Fruit fly (Drosophila melanogaster) whole organism, pupa: ENCODE data around the gene CG17672.

ENCODE experiments used
- CG10348 ChIP-seq: fragments of 200-800 bp; sonication (Bioruptor generic); IDR thresholded peaks from 2 replicates; pipeline ENCODE4 v1.3.6; 2022; ENCODE audit warnings: missing biosample characterization, missing genetic modification characterization
- CG12605 ChIP-seq: fragments of 200-800 bp; sonication (Bioruptor generic); IDR thresholded peaks from 2 replicates; pipeline ENCODE4 v1.3.6; 2022; ENCODE audit warnings: missing biosample characterization, missing genetic modification characterization
- CG13204 ChIP-seq: fragments of 200-800 bp; sonication (Bioruptor generic); optimal IDR thresholded peaks from 2 replicates; lab custom pipeline; 2018; ENCODE audit warnings: missing biosample characterization, mild to moderate bottlenecking, missing genetic modification characterization, moderate library complexity
- CG14655 ChIP-seq: fragments of 200-800 bp; sonication (Bioruptor generic); optimal IDR thresholded peaks from 3 replicates; lab custom pipeline; 2017; ENCODE audit warnings: mild to moderate bottlenecking, missing biosample characterization, missing genetic modification reagents, missing genetic modification characterization
- CG15710 ChIP-seq: fragments of 200-800 bp; sonication (Bioruptor generic); optimal IDR thresholded peaks from 2 replicates; lab custom pipeline; 2018; ENCODE audit warnings: missing biosample characterization, mild to moderate bottlenecking, missing genetic modification characterization, moderate library complexity
- CG17806 ChIP-seq: fragments of 200-800 bp; sonication (Bioruptor generic); optimal IDR thresholded peaks from 2 replicates; lab custom pipeline; 2018; ENCODE audit warnings: missing biosample characterization, mild to moderate bottlenecking, missing genetic modification characterization, moderate library complexity
- CG32121 ChIP-seq: fragments of 200-800 bp; sonication (Bioruptor generic); IDR thresholded peaks from 2 replicates; pipeline ENCODE4 v1.3.6; 2022; ENCODE audit warnings: missing biosample characterization, missing genetic modification characterization
- CG34367 ChIP-seq: fragments of 200-800 bp; sonication (Bioruptor generic); optimal IDR thresholded peaks from 2 replicates; lab custom pipeline; 2018; ENCODE audit warnings: missing biosample characterization, mild to moderate bottlenecking, missing genetic modification characterization
- CG4496 ChIP-seq: fragments of 200-800 bp; sonication (Bioruptor generic); IDR thresholded peaks from 3 replicates; pipeline ENCODE4 v1.3.6; 2022; ENCODE audit warnings: missing biosample characterization, missing genetic modification characterization
- CG8159 ChIP-seq: fragments of 200-800 bp; sonication (Bioruptor generic); optimal IDR thresholded peaks from 3 replicates; lab custom pipeline; 2018; ENCODE audit warnings: missing biosample characterization, mild to moderate bottlenecking, missing genetic modification characterization, moderate library complexity
- CG8301 ChIP-seq: fragments of 200-800 bp; sonication (Bioruptor generic); optimal IDR thresholded peaks from 2 replicates; lab custom pipeline; 2018; ENCODE audit warnings: missing biosample characterization, mild to moderate bottlenecking, missing genetic modification characterization
- CG9948 ChIP-seq: fragments of 200-800 bp; sonication (Bioruptor generic); optimal IDR thresholded peaks from 2 replicates; lab custom pipeline; 2018; ENCODE audit warnings: missing biosample characterization, mild to moderate bottlenecking, missing genetic modification characterization, moderate library complexity
- D1 ChIP-seq: fragments of 200-800 bp; sonication (Bioruptor generic); optimal IDR thresholded peaks from 2 replicates; lab custom pipeline; 2018; ENCODE audit warnings: missing biosample characterization, mild to moderate bottlenecking, missing genetic modification characterization, moderate library complexity
- EcR ChIP-seq: fragments of 200-800 bp; sonication (Bioruptor generic); optimal IDR thresholded peaks from 3 replicates; lab custom pipeline; 2019; ENCODE audit warnings: missing biosample characterization, missing genetic modification characterization, mild to moderate bottlenecking, moderate library complexity, missing genetic modification reagents
- Ets98B ChIP-seq: fragments of 200-800 bp; sonication (Bioruptor generic); IDR thresholded peaks from 2 replicates; pipeline ENCODE4 v1.3.6; 2022; ENCODE audit warnings: missing biosample characterization, missing genetic modification characterization
- Pif1A ChIP-seq: fragments of 200-800 bp; sonication (Bioruptor generic); optimal IDR thresholded peaks from 3 replicates; lab custom pipeline; 2016; ENCODE audit warnings: missing biosample characterization, missing genetic modification characterization
- Pif1B ChIP-seq: fragments of 200-800 bp; sonication (Bioruptor generic); optimal IDR thresholded peaks from 3 replicates; lab custom pipeline; 2016; ENCODE audit warnings: missing biosample characterization, missing genetic modification characterization
- Snoo ChIP-seq: fragments of 200-800 bp; sonication (Bioruptor generic); optimal IDR thresholded peaks from 3 replicates; lab custom pipeline; 2017; ENCODE audit warnings: missing biosample characterization, mild to moderate bottlenecking, missing genetic modification characterization, inconsistent platforms
- fd96Ca ChIP-seq: fragments of 200-800 bp; sonication (Bioruptor generic); IDR thresholded peaks from 3 replicates; pipeline ENCODE4 v1.3.6; 2022; ENCODE audit warnings: missing biosample characterization, missing genetic modification characterization
- gl ChIP-seq: fragments of 200-800 bp; sonication (Bioruptor generic); optimal IDR thresholded peaks from 2 replicates; lab custom pipeline; 2018; ENCODE audit warnings: missing biosample characterization, mild to moderate bottlenecking, missing genetic modification characterization
- rn ChIP-seq: fragments of 200-800 bp; sonication (Bioruptor generic); IDR thresholded peaks from 2 replicates; pipeline ENCODE4 v1.3.6; 2022; ENCODE audit warnings: missing biosample characterization, missing genetic modification characterization

CG17672 gene

DNA sequence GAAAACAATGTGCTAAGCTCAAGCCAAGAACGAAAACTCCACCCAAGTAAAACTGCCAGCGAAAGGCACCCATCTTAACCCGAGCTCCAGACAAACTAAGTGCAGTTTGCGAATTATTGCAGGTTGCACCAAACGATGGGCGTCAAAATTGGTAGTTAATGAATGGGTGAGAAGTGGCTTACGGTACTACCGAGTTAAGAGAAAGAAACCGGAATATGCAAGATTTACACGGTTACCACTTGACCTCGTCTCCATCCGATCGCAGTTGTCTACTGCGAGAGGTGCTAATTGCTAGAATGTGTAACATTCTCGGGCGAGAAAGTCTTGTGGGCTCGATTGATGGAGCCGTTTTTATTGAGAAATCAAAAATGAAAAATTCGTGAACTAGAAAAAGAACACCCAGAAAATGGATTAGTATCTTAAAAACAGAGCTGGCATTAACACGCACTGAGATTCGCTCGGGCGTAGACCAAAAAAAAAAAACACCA, 32.6 kb downstream of the CG17672 start, which contains the start of the genes CG14115 and CG34428:
TSS of gene CG14115 (minus strand) at position 101 of the 488 bp plus-strand sequence.
TSS of gene CG34428 (plus strand) at position 438 of the 488 bp plus-strand sequence.
- no peak for TF ChIP-seq CG34367
- no peak for TF ChIP-seq CG12605 (GFP tag; lab: Robert Waterston, UW)
- TF ChIP-seq CG10348, result no peak
- no peak for TF ChIP-seq CG14655 (GFP tag; lab: Kevin White, UChicago)
- no peak for TF ChIP-seq CG13204 (GFP tag; lab: Kevin White, UChicago)
- TF ChIP-seq fd96Ca (GFP tag; lab: Robert Waterston, UW), result no peak
- TF ChIP-seq Ets98B (GFP tag; lab: Robert Waterston, UW), result no peak
- TF ChIP-seq gl (tag; lab: Kevin White, UChicago), result no peak
- TF ChIP-seq CG8301 (tag; lab: Kevin White, UChicago), result no peak
- no peak for TF ChIP-seq Pif1B
- TF ChIP-seq rn (GFP tag; lab: Robert Waterston, UW), result no peak
- no peak for TF ChIP-seq Snoo (tag; lab: Kevin White, UChicago)
- no peak for TF ChIP-seq CG15710
- no peak for TF ChIP-seq D1 (tag; lab: Kevin White, UChicago)
- no peak for TF ChIP-seq Pif1A
- TF ChIP-seq EcR (GFP tag; lab: Kevin White, UChicago), result no peak

DNA sequence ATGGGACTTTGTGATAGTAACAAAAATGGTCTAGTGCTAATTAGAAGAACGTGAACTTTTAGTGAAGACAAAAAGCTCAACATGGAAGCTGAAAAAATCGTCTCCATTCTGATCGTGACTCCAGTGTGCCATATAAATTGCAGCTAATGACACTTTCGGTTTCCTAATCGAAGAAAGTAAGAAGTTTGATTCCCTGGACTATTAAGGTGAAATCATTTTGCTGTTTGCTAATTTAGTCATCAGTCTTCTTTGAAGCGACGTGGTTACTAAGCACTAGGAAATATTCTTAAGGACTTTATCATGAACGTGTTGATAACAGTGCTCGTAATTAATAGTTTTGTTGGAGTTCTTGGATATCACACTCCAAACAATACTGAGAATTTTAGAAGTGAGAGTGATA, 34.0 kb downstream of the CG17672 start, which contains the start of gene CG34429:
TSS of gene CG34429 (plus strand) at position 301 of the 400 bp plus-strand sequence.
- TF ChIP-seq CG9948 (tag; lab: Kevin White, UChicago) (no peak), gl (tag; lab: Kevin White, UChicago) (no peak), CG15710 (no peak), CG14655 (GFP tag; lab: Kevin White, UChicago) (no peak), Pif1A (no peak)

DNA sequence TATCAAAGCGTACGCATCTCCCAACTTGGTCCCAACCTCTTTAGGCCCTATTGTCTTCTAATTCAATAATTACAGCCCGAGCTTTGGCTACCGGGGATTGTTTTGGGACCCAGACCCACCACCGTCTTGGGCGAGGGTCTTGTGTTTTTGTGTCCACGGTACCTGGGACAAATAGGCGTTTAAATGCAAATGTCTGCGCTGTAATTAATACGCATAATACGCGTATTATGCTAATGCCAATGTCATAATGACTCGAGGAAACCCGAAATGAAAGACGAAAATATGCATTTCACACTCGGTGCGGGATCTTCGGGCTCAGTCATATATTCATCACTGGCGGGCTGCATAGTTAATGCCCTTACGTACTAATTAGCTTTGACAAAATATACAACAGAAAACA, 35.6 kb downstream of the CG17672 start:
- TF ChIP-seq CG8301 (tag; lab: Kevin White, UChicago), result no peak
- no peak for TF ChIP-seq CG8159 (tag; lab: Kevin White, UChicago)
- no peak for TF ChIP-seq CG15710
- TF ChIP-seq CG12605 (GFP tag; lab: Robert Waterston, UW), result no peak
- TF ChIP-seq CG34367, result no peak
- TF ChIP-seq D1 (tag; lab: Kevin White, UChicago), result no peak
- TF ChIP-seq EcR (GFP tag; lab: Kevin White, UChicago), result no peak
- no peak for TF ChIP-seq CG13204 (GFP tag; lab: Kevin White, UChicago)
- TF ChIP-seq CG32121 (GFP tag; lab: Robert Waterston, UW), result no peak

DNA sequence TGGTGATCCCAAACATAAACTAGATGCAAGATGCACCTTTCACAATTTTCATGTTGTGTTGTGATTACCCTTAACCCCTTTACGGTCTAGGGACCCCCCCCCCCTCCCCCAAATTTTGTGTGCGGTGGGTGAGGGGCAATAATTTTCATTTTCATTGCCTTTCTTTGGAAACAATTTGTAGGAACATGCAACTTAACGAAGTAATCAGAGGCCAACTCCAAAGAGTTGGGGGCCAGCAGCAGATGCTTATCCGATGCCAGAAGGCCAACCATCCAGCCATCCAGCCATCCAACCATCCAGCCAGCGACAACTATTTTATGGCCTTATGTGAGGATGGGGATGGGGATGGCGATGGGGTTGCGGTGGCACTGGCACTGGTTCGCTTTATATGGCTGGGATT, 36.2 kb downstream of the CG17672 start:
- TF ChIP-seq D1 (tag; lab: Kevin White, UChicago) (no peak), CG10348 (no peak), CG32121 (GFP tag; lab: Robert Waterston, UW) (no peak), CG4496 (GFP tag; lab: Robert Waterston, UW) (no peak), CG9948 (tag; lab: Kevin White, UChicago) (no peak), Ets98B (GFP tag; lab: Robert Waterston, UW) (no peak), CG13204 (GFP tag; lab: Kevin White, UChicago) (no peak), Pif1B (no peak), gl (tag; lab: Kevin White, UChicago) (no peak), rn (GFP tag; lab: Robert Waterston, UW) (no peak), CG15710 (no peak)
- TF ChIP-seq, all 21 proteins: peak for 0

DNA sequence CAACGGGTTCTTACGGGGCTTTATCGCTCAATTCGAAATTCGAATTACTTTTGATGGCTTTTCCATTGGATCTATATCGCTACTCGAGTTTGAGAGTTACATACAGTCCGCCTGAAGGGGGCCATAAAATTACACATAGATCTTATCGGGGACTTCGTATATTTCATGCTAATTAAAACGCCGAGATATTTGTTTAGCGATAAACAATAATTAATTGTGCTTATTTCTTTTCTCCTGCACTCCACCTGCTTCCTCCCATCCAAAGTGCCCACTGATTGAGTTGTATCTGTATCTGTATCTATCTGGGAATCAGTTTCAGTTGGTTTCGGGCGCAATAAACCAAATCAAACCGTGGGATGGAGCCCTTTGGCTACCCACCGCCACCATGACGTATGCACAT, 36.9 kb downstream of the CG17672 start:
- TF ChIP-seq EcR (GFP tag; lab: Kevin White, UChicago), result no peak
- TF ChIP-seq CG34367, result no peak
- no peak for TF ChIP-seq CG9948 (tag; lab: Kevin White, UChicago)
- TF ChIP-seq CG10348, result no peak
- TF ChIP-seq CG17806, result no peak
- no peak for TF ChIP-seq rn (GFP tag; lab: Robert Waterston, UW)
- TF ChIP-seq CG8301 (tag; lab: Kevin White, UChicago), result no peak
- TF ChIP-seq CG14655 (GFP tag; lab: Kevin White, UChicago), result no peak
- TF ChIP-seq CG32121 (GFP tag; lab: Robert Waterston, UW), result no peak
- TF ChIP-seq CG13204 (GFP tag; lab: Kevin White, UChicago), result no peak
- TF ChIP-seq gl (tag; lab: Kevin White, UChicago), result no peak
- TF ChIP-seq fd96Ca (GFP tag; lab: Robert Waterston, UW), result no peak
- TF ChIP-seq Ets98B (GFP tag; lab: Robert Waterston, UW), result no peak
- TF ChIP-seq CG15710, result no peak
- TF ChIP-seq CG4496 (GFP tag; lab: Robert Waterston, UW), result no peak
- TF ChIP-seq D1 (tag; lab: Kevin White, UChicago), result no peak
- no peak for TF ChIP-seq CG8159 (tag; lab: Kevin White, UChicago)
- no peak for TF ChIP-seq Snoo (tag; lab: Kevin White, UChicago)

DNA sequence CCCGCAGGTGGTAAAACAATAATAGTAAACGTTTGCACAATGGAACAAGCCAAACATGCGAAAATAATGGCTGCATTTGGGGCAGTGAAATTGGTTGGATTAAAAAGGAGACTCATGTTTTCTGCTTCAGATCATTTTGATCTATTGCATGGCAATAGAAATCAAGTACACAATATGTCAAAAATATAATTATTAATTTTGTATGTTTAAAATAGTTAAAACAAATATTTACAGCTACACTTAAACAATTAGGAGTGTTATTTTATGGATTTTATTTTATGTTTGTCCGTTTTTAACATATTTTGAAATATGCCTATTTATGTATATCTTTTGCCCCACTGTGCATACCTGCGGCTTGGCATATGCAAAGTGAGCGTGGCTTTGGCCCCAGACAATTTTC, 37.5 kb downstream of the CG17672 start:
- TF ChIP-seq CG15710, result peak; percentile 31
- peak; percentile 28 for TF ChIP-seq Pif1A
- peak; percentile 44 for TF ChIP-seq CG17806
- TF ChIP-seq CG14655 (GFP tag; lab: Kevin White, UChicago), result peak; percentile 31
- no peak for TF ChIP-seq gl (tag; lab: Kevin White, UChicago)
- no peak for TF ChIP-seq CG10348
- TF ChIP-seq CG34367, result peak; percentile 27
- no peak for TF ChIP-seq rn (GFP tag; lab: Robert Waterston, UW)
- peak; percentile 40 for TF ChIP-seq CG8301 (tag; lab: Kevin White, UChicago)
- no peak for TF ChIP-seq EcR (GFP tag; lab: Kevin White, UChicago)
- TF ChIP-seq CG8159 (tag; lab: Kevin White, UChicago), result peak; percentile 52
- TF ChIP-seq CG4496 (GFP tag; lab: Robert Waterston, UW), result no peak
- TF ChIP-seq CG9948 (tag; lab: Kevin White, UChicago), result peak; percentile 50
